Worm (Caenorhabditis elegans): ENCODE measurements around the gene T05E12.8.

DNA sequence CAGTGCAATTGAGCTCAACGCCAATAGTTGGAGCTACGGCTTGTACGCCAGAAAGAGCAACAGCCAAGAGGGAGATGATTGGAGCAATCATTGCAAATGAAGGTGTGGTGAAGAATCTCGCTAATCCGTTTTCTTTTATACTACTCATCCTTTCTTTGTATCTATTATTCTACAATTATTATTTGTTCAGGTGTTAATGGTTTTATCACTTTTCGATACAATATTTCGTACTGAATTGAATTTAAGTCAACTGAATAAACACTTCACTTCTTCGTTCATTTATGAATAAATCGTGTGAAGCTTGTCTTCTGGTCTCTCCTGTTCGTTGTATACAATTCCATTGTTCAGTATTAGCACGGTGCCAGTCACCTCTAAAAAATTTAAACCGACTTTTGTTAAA is 39.4 kb downstream of the T05E12.8 start, which contains the start of gene ZK218.11:
- TF ChIP-seq ceh-79 (tag; optimal IDR thresholded peaks at IDR 0.05) (no peak), tbp1 (GFP tag; optimal IDR thresholded peaks at IDR 0.05) (no peak), F55B11.4 (tag; optimal IDR thresholded peaks at IDR 0.05; ENCODE audit: borderline replicate concordance, insufficient read depth) (no peak), snpc-3.4 (tag; optimal IDR thresholded peaks at IDR 0.05) (no peak), unc-62 (GFP tag; optimal IDR thresholded peaks at IDR 0.05) (no peak), ama-1 (optimal IDR thresholded peaks at IDR 0.05) (no peak), ama-1 (GFP tag; optimal IDR thresholded peaks at IDR 0.05) (no peak), attf-6 (GFP tag; IDR thresholded peaks at IDR 0.05) (no peak), ets-4 (GFP tag; optimal IDR thresholded peaks at IDR 0.05) (no peak)
